Worm (Caenorhabditis elegans) whole organism, young adult: Measurements from ENCODE around the gene Y102A11A.2.
"Not testable (repeated sequence)": the region's sequence is repeated elsewhere in the genome, so short reads cannot be mapped to it uniquely, and the experiment has no call there.

ENCODE experiments used
- B0019.2 ChIP-seq: fragments of 200-800 bp; sonication (Bioruptor generic); conservative IDR thresholded peaks from 2 replicates; pipeline ENCODE4 v1.3.6; 2022; ENCODE audit warnings: missing genetic modification reagents, missing genetic modification characterization, missing compliant biosample characterization
- B0035.1 ChIP-seq: sonication (generic microtip); optimal IDR thresholded peaks from 2 replicates; lab custom pipeline; 2016; ENCODE audit warnings: missing genetic modification characterization, mild to moderate bottlenecking, missing compliant biosample characterization, missing genotype, missing genetic modification reagents
- D2030.7 ChIP-seq: fragments of 200-800 bp; sonication (Bioruptor generic); IDR thresholded peaks from 2 replicates; pipeline ENCODE4 v1.3.6; 2022; ENCODE audit warnings: missing genetic modification reagents, missing genetic modification characterization, missing compliant biosample characterization
- F10E7.11 ChIP-seq: sonication (generic microtip); optimal IDR thresholded peaks from 2 replicates; lab custom pipeline; 2017; ENCODE audit warnings: mild to moderate bottlenecking, missing genetic modification characterization, moderate library complexity, missing compliant biosample characterization
- F33H1.4 ChIP-seq: fragments of 200-800 bp; sonication (Bioruptor generic); IDR thresholded peaks from 2 replicates; pipeline ENCODE4 v1.3.6; 2022; ENCODE audit warnings: missing genetic modification reagents, missing genetic modification characterization, missing compliant biosample characterization
- Y53F4B.3 ChIP-seq: fragments of 200-800 bp; sonication (Bioruptor generic); IDR thresholded peaks from 2 replicates; pipeline ENCODE4 v1.3.6; 2022; ENCODE audit warnings: missing genetic modification reagents, missing genetic modification characterization, missing compliant biosample characterization
- Y56A3A.18 ChIP-seq: fragments of 200-800 bp; sonication (Bioruptor generic); IDR thresholded peaks from 2 replicates; pipeline ENCODE4 v1.3.6; 2022; ENCODE audit warnings: missing genetic modification reagents, missing genetic modification characterization, missing compliant biosample characterization
- Y67H2A.10 ChIP-seq: fragments of 200-800 bp; sonication (Bioruptor generic); conservative IDR thresholded peaks from 2 replicates; pipeline ENCODE4 v1.3.6; 2022; ENCODE audit warnings: missing genetic modification reagents, missing genetic modification characterization, missing compliant biosample characterization
- Y79H2A.3 ChIP-seq: fragments of 200-800 bp; sonication (Bioruptor generic); conservative IDR thresholded peaks from 2 replicates; pipeline ENCODE4 v1.3.6; 2022; ENCODE audit warnings: missing genetic modification reagents, missing genetic modification characterization, missing compliant biosample characterization
- Y95B8A.8 ChIP-seq: fragments of 200-800 bp; sonication (Bioruptor generic); IDR thresholded peaks from 2 replicates; pipeline ENCODE4 v1.3.6; 2022; ENCODE audit warnings: missing genetic modification reagents, missing genetic modification characterization, missing compliant biosample characterization
- ZK185.1 ChIP-seq: sonication (generic microtip); optimal IDR thresholded peaks from 2 replicates; lab custom pipeline; 2016; ENCODE audit warnings: mild to moderate bottlenecking, missing genetic modification characterization, missing compliant biosample characterization; ENCODE audit not compliant: poor library complexity, severe bottlenecking
- aptf-2 ChIP-seq: fragments of 200-800 bp; sonication (Bioruptor generic); conservative IDR thresholded peaks from 2 replicates; pipeline ENCODE4 v1.3.6; 2022; ENCODE audit warnings: missing genetic modification reagents, missing genetic modification characterization, missing compliant biosample characterization
- aptf-3 ChIP-seq: fragments of 200-800 bp; sonication (Bioruptor generic); IDR thresholded peaks from 2 replicates; pipeline ENCODE4 v1.3.6; 2022; ENCODE audit warnings: missing genetic modification characterization, missing compliant biosample characterization
- athp-1 ChIP-seq: sonication (generic microtip); optimal IDR thresholded peaks from 2 replicates; lab custom pipeline; 2017; ENCODE audit warnings: mild to moderate bottlenecking, missing genetic modification characterization, missing compliant biosample characterization
- attf-3 ChIP-seq: fragments of 200-800 bp; sonication (Bioruptor generic); conservative IDR thresholded peaks from 2 replicates; pipeline ENCODE4 v1.3.6; 2022; ENCODE audit warnings: missing genetic modification reagents, missing genetic modification characterization, missing compliant biosample characterization
- bed-1 ChIP-seq: fragments of 200-800 bp; sonication (Bioruptor generic); IDR thresholded peaks from 2 replicates; pipeline ENCODE4 v1.3.6; 2022; ENCODE audit warnings: missing genetic modification reagents, missing genetic modification characterization, missing compliant biosample characterization
- bed-2 ChIP-seq: fragments of 200-800 bp; sonication (Bioruptor generic); IDR thresholded peaks from 2 replicates; pipeline ENCODE4 v1.3.6; 2022; ENCODE audit warnings: missing genetic modification reagents, missing genetic modification characterization, missing compliant biosample characterization
- cebp-1 ChIP-seq, 2 experiments: fragments of 200-800 bp in 1 of 2; sonication (Bioruptor generic) in 1 of 2; sonication (generic microtip) in 1 of 2; IDR thresholded peaks in 1 of 2; optimal IDR thresholded peaks in 1 of 2; 2 replicates each; pipeline versions ENCODE4 v1.3.6 to Lab custom; 2017 to 2022; ENCODE audit warnings: missing compliant biosample characterization in 2 of 2, missing genetic modification characterization in 2 of 2, mild to moderate bottlenecking in 1 of 2, missing genetic modification reagents in 1 of 2, moderate library complexity in 1 of 2
- ceh-58 ChIP-seq: fragments of 200-800 bp; sonication (Bioruptor generic); IDR thresholded peaks from 2 replicates; pipeline ENCODE4 v1.3.6; 2022; ENCODE audit warnings: missing genetic modification characterization, missing compliant biosample characterization
- ceh-91 ChIP-seq: fragments of 200-800 bp; sonication (Bioruptor generic); IDR thresholded peaks from 2 replicates; pipeline ENCODE4 v1.3.6; 2022; ENCODE audit warnings: missing genetic modification reagents, missing genetic modification characterization, missing compliant biosample characterization
- dox-1 ChIP-seq: fragments of 200-800 bp; sonication (Bioruptor generic); IDR thresholded peaks from 2 replicates; pipeline ENCODE4 v1.3.6; 2022; ENCODE audit warnings: missing genetic modification reagents, missing genetic modification characterization, missing compliant biosample characterization
- dpff-1 ChIP-seq: sonication (generic microtip); optimal IDR thresholded peaks from 2 replicates; lab custom pipeline; 2017; ENCODE audit warnings: mild to moderate bottlenecking, missing genetic modification characterization, missing compliant biosample characterization
- egl-18 ChIP-seq: fragments of 200-800 bp; sonication (Bioruptor generic); IDR thresholded peaks from 2 replicates; pipeline ENCODE4 v1.3.6; 2022; ENCODE audit warnings: missing genetic modification reagents, missing genetic modification characterization, missing compliant biosample characterization
- egl-44 ChIP-seq: fragments of 200-800 bp; sonication (Bioruptor generic); IDR thresholded peaks from 2 replicates; pipeline ENCODE4 v1.3.6; 2022; ENCODE audit warnings: missing genetic modification reagents, missing genetic modification characterization, missing compliant biosample characterization
- egrh-3 ChIP-seq: fragments of 200-800 bp; sonication (Bioruptor generic); IDR thresholded peaks from 2 replicates; pipeline ENCODE4 v1.3.6; 2022; ENCODE audit warnings: missing genetic modification reagents, missing genetic modification characterization, missing compliant biosample characterization
- fkh-3 ChIP-seq: sonication (generic microtip); optimal IDR thresholded peaks from 2 replicates; lab custom pipeline; 2016; ENCODE audit warnings: mild to moderate bottlenecking, missing genetic modification characterization, missing compliant biosample characterization
- hsf-1 ChIP-seq: fragments of 200-800 bp; sonication (Bioruptor generic); IDR thresholded peaks from 2 replicates; pipeline ENCODE4 v1.3.6; 2022; ENCODE audit warnings: missing genetic modification reagents, missing genetic modification characterization, missing compliant biosample characterization
- let-526 ChIP-seq: fragments of 200-800 bp; sonication (Bioruptor generic); IDR thresholded peaks from 2 replicates; pipeline ENCODE4 v1.3.6; 2022; ENCODE audit warnings: missing genetic modification reagents, missing genetic modification characterization, missing compliant biosample characterization
- madf-8 ChIP-seq: fragments of 200-800 bp; sonication (Bioruptor generic); conservative IDR thresholded peaks from 2 replicates; pipeline ENCODE4 v1.3.6; 2022; ENCODE audit warnings: missing genetic modification reagents, missing genetic modification characterization, missing compliant biosample characterization
- mcd-1 ChIP-seq: fragments of 200-800 bp; sonication (Bioruptor generic); IDR thresholded peaks from 2 replicates; pipeline ENCODE4 v1.3.6; 2022; ENCODE audit warnings: missing genetic modification reagents, missing genetic modification characterization, missing compliant biosample characterization
- mel-28 ChIP-seq: sonication (generic microtip); optimal IDR thresholded peaks from 2 replicates; lab custom pipeline; 2016; ENCODE audit warnings: borderline replicate concordance, mild to moderate bottlenecking, missing genetic modification characterization, missing compliant biosample characterization
- nfyb-1 ChIP-seq: fragments of 200-800 bp; sonication (Bioruptor generic); IDR thresholded peaks from 2 replicates; pipeline ENCODE4 v1.3.6; 2022; ENCODE audit warnings: missing genetic modification reagents, missing genetic modification characterization, missing compliant biosample characterization
- nhr-120 ChIP-seq: fragments of 200-800 bp; sonication (Bioruptor generic); IDR thresholded peaks from 2 replicates; pipeline ENCODE4 v1.3.6; 2022; ENCODE audit warnings: missing genetic modification characterization, missing compliant biosample characterization
- nhr-80 ChIP-seq: sonication (generic microtip); optimal IDR thresholded peaks from 2 replicates; lab custom pipeline; 2016; ENCODE audit warnings: missing genetic modification characterization, missing compliant biosample characterization
- pbrm-1 ChIP-seq: fragments of 200-800 bp; sonication (Bioruptor generic); IDR thresholded peaks from 2 replicates; pipeline ENCODE4 v1.3.6; 2022; ENCODE audit warnings: missing genetic modification reagents, missing genetic modification characterization, missing compliant biosample characterization
- rcor-1 ChIP-seq: fragments of 200-800 bp; sonication (Bioruptor generic); IDR thresholded peaks from 2 replicates; pipeline ENCODE4 v1.3.6; 2022; ENCODE audit warnings: missing genetic modification reagents, missing genetic modification characterization, missing compliant biosample characterization
- sea-2 ChIP-seq: fragments of 200-800 bp; sonication (Bioruptor generic); IDR thresholded peaks from 2 replicates; pipeline ENCODE4 v1.3.6; 2022; ENCODE audit warnings: missing genetic modification characterization, missing compliant biosample characterization
- unc-62 ChIP-seq: fragments of 150-350 bp; optimal IDR thresholded peaks from 2 replicates; lab custom pipeline; 2014; ENCODE audit warnings: missing biosample characterization, missing genetic modification reagents, missing genetic modification characterization
- ztf-25 ChIP-seq: fragments of 200-800 bp; sonication (Bioruptor generic); IDR thresholded peaks from 2 replicates; pipeline ENCODE4 v1.3.6; 2022; ENCODE audit warnings: missing genetic modification reagents, missing genetic modification characterization, missing compliant biosample characterization
- ztf-28 ChIP-seq: fragments of 200-800 bp; sonication (Bioruptor generic); IDR thresholded peaks from 2 replicates; pipeline ENCODE4 v1.3.6; 2022; ENCODE audit warnings: missing genetic modification reagents, missing genetic modification characterization, missing compliant biosample characterization
- ztf-6 ChIP-seq: fragments of 200-800 bp; sonication (Bioruptor generic); IDR thresholded peaks from 2 replicates; pipeline ENCODE4 v1.3.6; 2022; ENCODE audit warnings: missing genetic modification reagents, missing genetic modification characterization, missing compliant biosample characterization

Y102A11A.2 gene

DNA sequence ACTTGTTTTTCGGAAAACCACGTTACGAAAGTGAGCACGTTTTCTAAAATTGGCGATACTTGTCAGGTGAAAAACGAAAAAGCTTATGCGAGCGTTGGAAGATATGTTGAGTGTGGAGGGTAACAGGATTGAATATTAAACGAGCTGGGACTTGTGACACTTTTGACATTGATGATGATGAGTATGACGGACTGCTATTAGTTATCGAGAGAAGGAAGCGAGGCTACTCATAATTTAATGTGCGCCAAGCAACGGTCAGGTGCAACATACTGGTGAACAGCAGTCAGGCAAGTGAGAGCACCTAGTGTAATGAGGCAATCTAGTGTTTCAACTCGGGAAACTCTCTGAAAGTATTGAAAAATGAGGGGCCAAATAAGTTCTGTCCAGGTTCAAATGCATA, 23.8 kb downstream of the Y102A11A.2 start:
- no peak for TF ChIP-seq dox-1 (GFP tag; lab: Robert Waterston, UW)
- TF ChIP-seq ZK185.1 (tag; lab: Kevin White, UChicago): no peak
- TF ChIP-seq mel-28 (tag; lab: Kevin White, UChicago): no peak
- TF ChIP-seq unc-62 (GFP tag; lab: Kevin White, UChicago): no peak
- TF ChIP-seq ceh-58 (GFP tag; lab: Robert Waterston, UW): no peak
- no peak for TF ChIP-seq B0035.1 (tag; lab: Kevin White, UChicago)
- no peak for TF ChIP-seq dpff-1 (tag; lab: Kevin White, UChicago)
- TF ChIP-seq F10E7.11 (tag; lab: Kevin White, UChicago): no peak
- TF ChIP-seq egl-18 (GFP tag; lab: Robert Waterston, UW): no peak
- no peak for TF ChIP-seq fkh-3 (tag; lab: Kevin White, UChicago)
- TF ChIP-seq D2030.7 (GFP tag; lab: Robert Waterston, UW): no peak

DNA sequence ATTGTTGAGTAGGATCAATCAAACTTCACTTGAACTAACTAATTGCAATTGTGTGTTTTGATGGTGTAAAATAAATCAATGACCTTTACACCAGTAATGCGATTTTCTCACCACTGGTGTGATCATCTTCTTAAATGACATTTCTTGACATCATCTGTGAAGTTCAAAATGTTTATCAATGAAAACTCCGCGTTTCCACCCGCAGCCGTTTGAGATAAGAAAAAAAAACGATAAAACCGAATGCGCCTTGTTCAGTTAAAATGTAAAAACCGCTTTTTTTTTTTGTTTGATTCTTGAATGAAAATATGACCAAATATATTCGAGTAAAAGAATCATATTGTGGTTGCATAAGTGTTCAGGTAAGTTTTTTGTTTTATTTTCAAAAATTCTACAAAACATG, 25.2 kb downstream of the Y102A11A.2 start, which contains the start of gene Y102A11A.1:
Gene Y102A11A.1, plus strand, starts transcription at position 223 of the 400 bp plus-strand sequence.
- TF ChIP-seq athp-1 (tag; lab: Kevin White, UChicago): no peak
- TF ChIP-seq nhr-80 (tag; lab: Kevin White, UChicago): peak; percentile 39

DNA sequence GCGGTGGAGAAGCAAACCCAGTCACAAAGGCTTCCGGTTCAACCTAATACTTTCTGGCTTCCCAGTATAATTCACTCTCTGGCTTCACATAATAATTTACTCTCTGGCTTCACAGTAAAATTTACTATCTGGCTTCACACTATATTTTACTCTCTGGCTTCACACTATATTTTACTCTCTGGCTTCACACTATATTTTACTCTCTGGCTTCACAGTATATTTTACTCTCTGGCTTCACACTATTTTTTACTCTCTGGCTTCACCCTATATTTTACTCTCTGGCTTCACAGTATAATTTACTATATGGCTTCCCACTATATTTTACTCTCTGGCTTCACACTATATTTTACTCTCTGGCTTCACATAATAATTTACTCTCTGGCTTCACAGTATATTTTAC, 30.4 kb downstream of the Y102A11A.2 start:
- TF ChIP-seq Y53F4B.3 (GFP tag; lab: Robert Waterston, UW) (peak; percentile 61; the same call in 1 of the 2 replicates), egrh-3 (GFP tag; lab: Robert Waterston, UW) (peak; percentile 90)

ce11 chrX:2057828-2058418, 31.5 kb downstream of the Y102A11A.2 start:
- peak; percentile 93 for TF ChIP-seq let-526
- 0 out of 2 replicates have a peak, but pooled peaks have one; percentile 57 for TF ChIP-seq bed-2 (GFP tag; lab: Robert Waterston, UW)
- peak; percentile 89 for TF ChIP-seq Y67H2A.10 (GFP tag; lab: Robert Waterston, UW)
- TF ChIP-seq dox-1 (GFP tag; lab: Robert Waterston, UW): peak; percentile 100
- peak; percentile 62 for TF ChIP-seq F33H1.4
- TF ChIP-seq cebp-1 (GFP tag; IDR thresholded peaks at IDR 0.05; lab: Robert Waterston, UW): peak; percentile 76
- not testable (repeated sequence) for TF ChIP-seq cebp-1 (tag; optimal IDR thresholded peaks at IDR 0.05; lab: Kevin White, UChicago)
- TF ChIP-seq ceh-58 (GFP tag; lab: Robert Waterston, UW): peak; percentile 98; the same call in 1 of the 2 replicates
- TF ChIP-seq Y56A3A.18 (GFP tag; lab: Robert Waterston, UW): peak; percentile 91; the same call in 1 of the 2 replicates
- peak; percentile 98 for TF ChIP-seq aptf-3 (GFP tag; lab: Robert Waterston, UW)
- peak; percentile 94; the same call in 1 of the 2 replicates for TF ChIP-seq Y79H2A.3 (GFP tag; lab: Robert Waterston, UW)
- peak; percentile 98; the same call in 1 of the 2 replicates for TF ChIP-seq ztf-25 (GFP tag; lab: Robert Waterston, UW)
- TF ChIP-seq rcor-1 (GFP tag; lab: Robert Waterston, UW): peak; percentile 98
- peak; percentile 100 for TF ChIP-seq hsf-1
- TF ChIP-seq egl-18 (GFP tag; lab: Robert Waterston, UW): peak; percentile 96
- peak; percentile 88 for TF ChIP-seq ztf-28 (GFP tag; lab: Robert Waterston, UW)
- TF ChIP-seq Y95B8A.8 (GFP tag; lab: Robert Waterston, UW): peak; percentile 97
- peak; percentile 89; the same call in 1 of the 2 replicates for TF ChIP-seq bed-1
- peak; percentile 96 for TF ChIP-seq pbrm-1 (GFP tag; lab: Robert Waterston, UW)
- TF ChIP-seq mcd-1 (GFP tag; lab: Robert Waterston, UW): peak; percentile 61; the same call in 1 of the 2 replicates
- peak; percentile 96 for TF ChIP-seq nfyb-1
- TF ChIP-seq attf-3 (GFP tag; lab: Robert Waterston, UW): peak; percentile 72
- TF ChIP-seq egrh-3 (GFP tag; lab: Robert Waterston, UW): peak; percentile 96
- TF ChIP-seq madf-8 (GFP tag; lab: Robert Waterston, UW): 0 out of 2 replicates have a peak, but pooled peaks have one; percentile 8
- TF ChIP-seq sea-2: peak; percentile 56; the same call in 1 of the 2 replicates
- peak; percentile 87; the same call in 1 of the 2 replicates for TF ChIP-seq nhr-120 (GFP tag; lab: Robert Waterston, UW)
- peak; percentile 92 for TF ChIP-seq ztf-6 (GFP tag; lab: Robert Waterston, UW)
- TF ChIP-seq egl-44 (GFP tag; lab: Robert Waterston, UW): peak; percentile 97
- peak; percentile 77 for TF ChIP-seq ceh-91 (GFP tag; lab: Robert Waterston, UW)
- peak; percentile 93 for TF ChIP-seq B0019.2 (GFP tag; lab: Robert Waterston, UW)
- peak; percentile 83 for TF ChIP-seq aptf-2 (GFP tag; lab: Robert Waterston, UW)
